Fruit fly (Drosophila melanogaster) whole organism, wandering third instar larva: ENCODE results near the gene nst.

Experiments
- Abd-B ChIP-seq: fragments of >200 bp; optimal IDR thresholded peaks from 2 replicates; lab custom pipeline; 2017; ENCODE audit warnings: missing biosample characterization, missing genetic modification characterization
- CG32264 ChIP-seq: fragments of 200-800 bp; sonication (Bioruptor generic); optimal IDR thresholded peaks from 2 replicates; lab custom pipeline; 2016; ENCODE audit warnings: missing biosample characterization, missing genetic modification characterization
- CG9705 ChIP-seq: fragments of 200-800 bp; sonication (Bioruptor generic); optimal IDR thresholded peaks from 2 replicates; lab custom pipeline; 2018; ENCODE audit warnings: missing biosample characterization, mild to moderate bottlenecking, missing genetic modification characterization
- CrebA ChIP-seq: fragments of 200-800 bp; sonication (Bioruptor generic); optimal IDR thresholded peaks from 2 replicates; lab custom pipeline; 2016; ENCODE audit warnings: missing biosample characterization, mild to moderate bottlenecking, missing genetic modification characterization, borderline replicate concordance
- Dfd ChIP-seq: fragments of >200 bp; optimal IDR thresholded peaks from 2 replicates; lab custom pipeline; 2017; ENCODE audit warnings: missing biosample characterization, missing genetic modification characterization
- Dif ChIP-seq: fragments of 200-275, 200-300 bp; sonication (Bioruptor generic); optimal IDR thresholded peaks from 2 replicates; lab custom pipeline; 2018; ENCODE audit warnings: missing biosample characterization, missing genetic modification characterization; ENCODE audit not compliant: partially characterized antibody
- GATAd ChIP-seq: sonication (Bioruptor generic); optimal IDR thresholded peaks from 2 replicates; lab custom pipeline; 2016; ENCODE audit warnings: missing biosample characterization, missing genetic modification characterization
- HLH106 ChIP-seq: fragments of 200-800 bp; optimal IDR thresholded peaks from 3 replicates; lab custom pipeline; 2019; ENCODE audit warnings: missing biosample characterization, mild to moderate bottlenecking, missing genetic modification characterization, moderate library complexity
- Hnf4 ChIP-seq: fragments of 200-800 bp; sonication (Bioruptor generic); optimal IDR thresholded peaks from 2 replicates; lab custom pipeline; 2016; ENCODE audit warnings: missing biosample characterization, mild to moderate bottlenecking, missing genetic modification characterization
- Hr78 ChIP-seq: fragments of >200 bp; optimal IDR thresholded peaks from 2 replicates; lab custom pipeline; 2017; ENCODE audit warnings: missing biosample characterization, missing genetic modification characterization
- Hr83 ChIP-seq: fragments of 200-300 bp; sonication (Bioruptor generic); optimal IDR thresholded peaks from 2 replicates; lab custom pipeline; 2016; ENCODE audit warnings: missing biosample characterization, mild to moderate bottlenecking, missing genetic modification characterization, moderate library complexity; ENCODE audit not compliant: poor library complexity, severe bottlenecking
- Jra ChIP-seq: sonication (Bioruptor generic); optimal IDR thresholded peaks from 2 replicates; lab custom pipeline; 2016; ENCODE audit warnings: missing biosample characterization, missing genetic modification characterization
- Mio ChIP-seq: sonication (Bioruptor generic); optimal IDR thresholded peaks from 2 replicates; lab custom pipeline; 2016; ENCODE audit warnings: missing biosample characterization, missing genetic modification characterization
- Myc ChIP-seq: fragments of >200 bp; optimal IDR thresholded peaks from 2 replicates; lab custom pipeline; 2017
- N ChIP-seq: fragments of >200 bp; optimal IDR thresholded peaks from 2 replicates; lab custom pipeline; 2018; ENCODE audit warnings: missing biosample characterization, missing external identifiers, missing genetic modification characterization
- OdsH ChIP-seq: fragments of 200-800 bp; sonication (Bioruptor generic); optimal IDR thresholded peaks from 2 replicates; lab custom pipeline; 2016; ENCODE audit warnings: missing biosample characterization, mild to moderate bottlenecking, missing genetic modification characterization
- Rel ChIP-seq, 2 experiments: fragments of 200-800 bp; sonication (Bioruptor generic) in 1 of 2; optimal IDR thresholded peaks; 2 replicates in 1 of 2; 3 replicates in 1 of 2; lab custom pipeline; 2016 to 2019; ENCODE audit warnings: mild to moderate bottlenecking in 2 of 2, missing biosample characterization in 2 of 2, missing genetic modification characterization in 2 of 2, moderate library complexity in 1 of 2
- Sp1 ChIP-seq: fragments of 200-800 bp; sonication (Bioruptor generic); optimal IDR thresholded peaks from 3 replicates; lab custom pipeline; 2019; ENCODE audit warnings: missing biosample characterization, mild to moderate bottlenecking, missing genetic modification characterization, moderate library complexity
- Vsx2 ChIP-seq: fragments of 200-300, 225-300 bp; sonication (Bioruptor generic); optimal IDR thresholded peaks from 2 replicates; lab custom pipeline; 2018; ENCODE audit warnings: missing biosample characterization, missing genetic modification characterization; ENCODE audit not compliant: partially characterized antibody
- br ChIP-seq: fragments of 200-800 bp; sonication (Bioruptor generic); optimal IDR thresholded peaks from 2 replicates; lab custom pipeline; 2016; ENCODE audit warnings: missing biosample characterization, missing genetic modification characterization
- brk ChIP-seq: fragments of 200-800 bp; sonication (Bioruptor generic); optimal IDR thresholded peaks from 2 replicates; lab custom pipeline; 2016; ENCODE audit warnings: missing biosample characterization, mild to moderate bottlenecking, missing genetic modification characterization
- dl ChIP-seq, 2 experiments: fragments of 175-275, 200-275 bp in 1 of 2; fragments of 200-275 bp in 1 of 2; sonication (Bioruptor generic); optimal IDR thresholded peaks; lab custom pipeline; 2018; ENCODE audit warnings: mild to moderate bottlenecking in 2 of 2, missing biosample characterization in 2 of 2, missing genetic modification characterization in 2 of 2, moderate library complexity in 2 of 2; ENCODE audit not compliant: partially characterized antibody in 2 of 2, insufficient read depth in 1 of 2
- dmrt93B ChIP-seq: fragments of 200-800 bp; sonication (Bioruptor generic); optimal IDR thresholded peaks from 2 replicates; lab custom pipeline; 2018; ENCODE audit warnings: missing biosample characterization, mild to moderate bottlenecking, missing genetic modification characterization
- dsf ChIP-seq: sonication (Bioruptor generic); optimal IDR thresholded peaks from 2 replicates; lab custom pipeline; 2016; ENCODE audit warnings: missing biosample characterization, missing genetic modification characterization, borderline replicate concordance
- ey ChIP-seq: fragments of 200-800 bp; sonication (Bioruptor generic); optimal IDR thresholded peaks from 2 replicates; lab custom pipeline; 2016; ENCODE audit warnings: missing biosample characterization, missing genetic modification characterization
- foxo ChIP-seq, 2 experiments: fragments of 200-800 bp; sonication (Bioruptor generic); optimal IDR thresholded peaks; 2 replicates in 1 of 2; 3 replicates in 1 of 2; lab custom pipeline; 2016 to 2017; ENCODE audit warnings: missing biosample characterization in 2 of 2, missing genetic modification characterization in 2 of 2
- fru ChIP-seq: fragments of 200-800 bp; sonication (Bioruptor generic); optimal IDR thresholded peaks from 3 replicates; lab custom pipeline; 2016; ENCODE audit warnings: missing biosample characterization, mild to moderate bottlenecking, missing genetic modification characterization
- h ChIP-seq: fragments of 200-800 bp; sonication (Bioruptor generic); optimal IDR thresholded peaks from 3 replicates; lab custom pipeline; 2016; ENCODE audit warnings: missing biosample characterization, mild to moderate bottlenecking, missing genetic modification characterization
- jim ChIP-seq: fragments of 175-275, 200-325 bp; sonication (Bioruptor generic); optimal IDR thresholded peaks from 2 replicates; lab custom pipeline; 2016; ENCODE audit warnings: missing biosample characterization, mild to moderate bottlenecking, missing genetic modification characterization
- lola ChIP-seq: fragments of >200 bp; optimal IDR thresholded peaks from 2 replicates; lab custom pipeline; 2017; ENCODE audit warnings: missing biosample characterization, missing genetic modification characterization
- pan ChIP-seq: fragments of >200 bp; optimal IDR thresholded peaks from 2 replicates; lab custom pipeline; 2017
- psq ChIP-seq: fragments of 200-800 bp; sonication (Bioruptor generic); optimal IDR thresholded peaks from 3 replicates; lab custom pipeline; 2017; ENCODE audit warnings: missing biosample characterization, mild to moderate bottlenecking, missing genetic modification characterization, moderate library complexity
- rgr ChIP-seq: fragments of 200-800 bp; sonication (Bioruptor generic); optimal IDR thresholded peaks from 3 replicates; lab custom pipeline; 2016; ENCODE audit warnings: missing biosample characterization, mild to moderate bottlenecking, missing genetic modification characterization
- sage ChIP-seq: fragments of 200-800 bp; sonication (Bioruptor generic); optimal IDR thresholded peaks from 2 replicates; lab custom pipeline; 2016; ENCODE audit warnings: missing biosample characterization, mild to moderate bottlenecking, missing genetic modification characterization
- sv ChIP-seq: fragments of 200-800 bp; sonication (Bioruptor generic); optimal IDR thresholded peaks from 3 replicates; lab custom pipeline; 2016; ENCODE audit warnings: missing biosample characterization, missing genetic modification characterization
- tai ChIP-seq: sonication (Bioruptor generic); optimal IDR thresholded peaks from 2 replicates; lab custom pipeline; 2016; ENCODE audit warnings: missing biosample characterization, missing genetic modification characterization
- usp ChIP-seq: fragments of >200 bp; optimal IDR thresholded peaks from 2 replicates; lab custom pipeline; 2017; ENCODE audit warnings: missing biosample characterization, missing genetic modification characterization
- woc ChIP-seq: sonication (Bioruptor generic); optimal IDR thresholded peaks from 2 replicates; lab custom pipeline; 2016; ENCODE audit warnings: missing biosample characterization, mild to moderate bottlenecking, missing genetic modification characterization

Gene nst

dm6 chr3L:12564979-12565378, 35.0 kb upstream of the nst start:
- TF ChIP-seq woc (GFP tag; lab: Kevin White, UChicago) (no peak), Myc (lab: Kevin White, UChicago) (no peak), GATAd (GFP tag; lab: Kevin White, UChicago) (no peak), sv (GFP tag; lab: Kevin White, UChicago) (no peak), Sp1 (no peak)
- TF ChIP-seq, all 38 proteins: peak for 0

- TF ChIP-seq sage (no peak), rgr (GFP tag; lab: Kevin White, UChicago) (no peak), Dfd (peak; percentile 99), OdsH (GFP tag; lab: Kevin White, UChicago) (no peak), GATAd (GFP tag; lab: Kevin White, UChicago) (no peak), Hnf4 (GFP tag; lab: Kevin White, UChicago) (no peak)
Observed at dm6 chr3L:12564284-12564683, 34.3 kb upstream of the nst start.

dm6 chr3L:12559273-12559672, 29.3 kb upstream of the nst start:
- TF ChIP-seq OdsH (GFP tag; lab: Kevin White, UChicago) (no peak), Hnf4 (GFP tag; lab: Kevin White, UChicago) (no peak), brk (GFP tag; lab: Kevin White, UChicago) (no peak), woc (GFP tag; lab: Kevin White, UChicago) (peak; percentile 42), Hr83 (GFP tag; lab: Kevin White, UChicago) (no peak), CrebA (GFP tag; lab: Kevin White, UChicago) (no peak), N (no peak), CG9705 (GFP tag; lab: Kevin White, UChicago) (no peak), Jra (GFP tag; lab: Kevin White, UChicago) (no peak), lola (no peak), br (GFP tag; lab: Kevin White, UChicago) (peak; percentile 6), CG32264 (GFP tag; lab: Kevin White, UChicago) (no peak), Rel (GFP tag; optimal IDR thresholded peaks at IDR 0.05; lab: Kevin White, UChicago) (no peak), Rel (tag; optimal IDR thresholded peaks at IDR 0.05; lab: Kevin White, UChicago) (no peak), Sp1 (no peak), sv (GFP tag; lab: Kevin White, UChicago) (no peak), GATAd (GFP tag; lab: Kevin White, UChicago) (no peak), dmrt93B (GFP tag; lab: Kevin White, UChicago) (no peak), Dfd (no peak), Mio (GFP tag; lab: Kevin White, UChicago) (no peak), sage (no peak), tai (GFP tag; lab: Kevin White, UChicago) (no peak), fru (GFP tag; lab: Kevin White, UChicago) (peak; percentile 25), ey (GFP tag; lab: Kevin White, UChicago) (peak; percentile 6), Myc (lab: Kevin White, UChicago) (no peak), h (GFP tag; lab: Kevin White, UChicago) (peak; percentile 12), pan (lab: Kevin White, UChicago) (no peak), Abd-B (GFP tag; lab: Kevin White, UChicago) (no peak), rgr (GFP tag; lab: Kevin White, UChicago) (no peak), foxo (GFP tag; optimal IDR thresholded peaks at IDR 0.05; lab: Kevin White, UChicago) (peak in 1 of 2 experiments; percentile 1), Vsx2 (GFP tag; lab: Kevin White, UChicago) (no peak), psq (GFP tag; lab: Kevin White, UChicago) (no peak), jim (GFP tag; lab: Kevin White, UChicago) (no peak), Hr78 (no peak), usp (GFP tag; lab: Kevin White, UChicago) (no peak), Dif (GFP tag; lab: Kevin White, UChicago) (no peak), dl (GFP tag; optimal IDR thresholded peaks at IDR 0.05; lab: Kevin White, UChicago; ENCODE audit: insufficient read depth in 1 of 2, partially characterized antibody in 2 of 2) (no peak), HLH106 (tag; lab: Kevin White, UChicago) (peak; percentile 16), dsf (GFP tag; lab: Kevin White, UChicago) (no peak)
